Fruit fly (Drosophila melanogaster): ENCODE measurements around the gene RhoGAP18B.

Gene RhoGAP18B

dm6 chrX:19167032-19167568 lies at the start of gene RhoGAP18B:
Gene RhoGAP18B (minus strand): TSS chrX:19167082.
- TF ChIP-seq CG17801 (GFP tag; optimal IDR thresholded peaks at IDR 0.05; ENCODE audit: partially characterized antibody) = no peak

dm6 chrX:19216671-19217070 lies 49.8 kb upstream of the RhoGAP18B start:
- TF ChIP-seq CG17801 (GFP tag; optimal IDR thresholded peaks at IDR 0.05; ENCODE audit: partially characterized antibody) = no peak

- TF ChIP-seq CG17801 (GFP tag; optimal IDR thresholded peaks at IDR 0.05; ENCODE audit: partially characterized antibody) = no peak
Observed at dm6 chrX:19215215-19215614, 48.3 kb upstream of the RhoGAP18B start, which contains the start of gene Muc18B. Gene Muc18B (plus strand): TSS chrX:19215515.

- TF ChIP-seq CG17801 (GFP tag; optimal IDR thresholded peaks at IDR 0.05; ENCODE audit: partially characterized antibody) = no peak
Observed at dm6 chrX:19212954-19213353, 46.1 kb upstream of the RhoGAP18B start, which contains the start of gene Mur18B. Gene Mur18B (plus strand): TSS chrX:19213254.

dm6 chrX:19211982-19212381 lies 45.1 kb upstream of the RhoGAP18B start, which contains the start of gene CG14195:
Gene CG14195 (minus strand): TSS chrX:19212082.
- no peak for TF ChIP-seq CG17801 (GFP tag; optimal IDR thresholded peaks at IDR 0.05; ENCODE audit: partially characterized antibody)

- TF ChIP-seq CG17801 (GFP tag; optimal IDR thresholded peaks at IDR 0.05; ENCODE audit: partially characterized antibody) = peak; percentile 41
Observed at dm6 chrX:19208014-19208413, 41.1 kb upstream of the RhoGAP18B start, which contains the start of gene Ulp1. Gene Ulp1 (minus strand): TSS chrX:19208187.

- no peak for TF ChIP-seq CG17801 (GFP tag; optimal IDR thresholded peaks at IDR 0.05; ENCODE audit: partially characterized antibody)
Observed at dm6 chrX:19201630-19202029, 34.7 kb upstream of the RhoGAP18B start, which contains the start of gene CG7990. Gene CG7990 (minus strand): TSS chrX:19201979.

- peak; percentile 10 for TF ChIP-seq CG17801 (GFP tag; optimal IDR thresholded peaks at IDR 0.05; ENCODE audit: partially characterized antibody)
Observed at dm6 chrX:19193336-19193735, 26.5 kb upstream of the RhoGAP18B start, which contains the start of the genes CG7914 and CG14194. Gene CG7914 (minus strand): TSS chrX:19193448. Gene CG14194 (plus strand): TSS chrX:19193555.

dm6 chrX:19191597-19191996 lies 24.7 kb upstream of the RhoGAP18B start:
- TF ChIP-seq CG17801 (GFP tag; optimal IDR thresholded peaks at IDR 0.05; ENCODE audit: partially characterized antibody) = no peak

- TF ChIP-seq CG17801 (GFP tag; optimal IDR thresholded peaks at IDR 0.05; ENCODE audit: partially characterized antibody) = no peak
Observed at dm6 chrX:19191050-19191449, 24.2 kb upstream of the RhoGAP18B start.

dm6 chrX:19189903-19190302 lies 23.0 kb upstream of the RhoGAP18B start, which contains the start of gene HP1D3csd:
Gene HP1D3csd (plus strand): TSS chrX:19190214.
- TF ChIP-seq CG17801 (GFP tag; optimal IDR thresholded peaks at IDR 0.05; ENCODE audit: partially characterized antibody) = peak; percentile 37

dm6 chrX:19187624-19188085 lies 20.8 kb upstream of the RhoGAP18B start, which contains the start of gene Mec2:
Gene Mec2 (plus strand): TSS chrX:19188035.
- peak; percentile 80 for TF ChIP-seq CG17801 (GFP tag; optimal IDR thresholded peaks at IDR 0.05; ENCODE audit: partially characterized antibody)

- TF ChIP-seq CG17801 (GFP tag; optimal IDR thresholded peaks at IDR 0.05; ENCODE audit: partially characterized antibody) = no peak
Observed at dm6 chrX:19183121-19183520, 16.2 kb upstream of the RhoGAP18B start, which contains the start of gene CG33253. Gene CG33253 (plus strand): TSS chrX:19183421.

- TF ChIP-seq CG17801 (GFP tag; optimal IDR thresholded peaks at IDR 0.05; ENCODE audit: partially characterized antibody) = peak; percentile 60
Observed at dm6 chrX:19179696-19180255, 12.9 kb upstream of the RhoGAP18B start, which contains the start of the genes CG7556 and CG7453. Gene CG7556 (minus strand): TSS chrX:19179830. Gene CG7453 (plus strand): TSS chrX:19180173.

- TF ChIP-seq CG17801 (GFP tag; optimal IDR thresholded peaks at IDR 0.05; ENCODE audit: partially characterized antibody) = no peak
Observed at dm6 chrX:19174850-19175571, 8.1 kb upstream of the RhoGAP18B start, which contains the start of gene CG33939. Gene CG33939 (minus strand): TSS chrX:19174900.

All from ovary, adult (tissue).